Worm (Caenorhabditis elegans) whole organism, young adult: ENCODE measurements around the gene Y81B9A.2.
A peak's percentile ranks its signal among the peaks of the same experiment; 100 is the strongest.

ENCODE experiments used
- B0035.1 ChIP-seq: sonication (generic microtip); optimal IDR thresholded peaks from 2 replicates; lab custom pipeline; 2016; ENCODE audit warnings: missing genetic modification characterization, mild to moderate bottlenecking, missing compliant biosample characterization, missing genotype, missing genetic modification reagents
- C06A6.2 ChIP-seq: fragments of 200-800 bp; sonication (Bioruptor generic); conservative IDR thresholded peaks from 2 replicates; pipeline ENCODE4 v1.3.6; 2022; ENCODE audit warnings: missing genetic modification characterization, missing compliant biosample characterization
- D2030.7 ChIP-seq: fragments of 200-800 bp; sonication (Bioruptor generic); IDR thresholded peaks from 2 replicates; pipeline ENCODE4 v1.3.6; 2022; ENCODE audit warnings: missing genetic modification reagents, missing genetic modification characterization, missing compliant biosample characterization
- F10E7.11 ChIP-seq: sonication (generic microtip); optimal IDR thresholded peaks from 2 replicates; lab custom pipeline; 2017; ENCODE audit warnings: mild to moderate bottlenecking, missing genetic modification characterization, moderate library complexity, missing compliant biosample characterization
- F33H1.4 ChIP-seq: fragments of 200-800 bp; sonication (Bioruptor generic); IDR thresholded peaks from 2 replicates; pipeline ENCODE4 v1.3.6; 2022; ENCODE audit warnings: missing genetic modification reagents, missing genetic modification characterization, missing compliant biosample characterization
- F39B2.1 ChIP-seq: fragments of 200-800 bp; sonication (Bioruptor generic); IDR thresholded peaks from 2 replicates; pipeline ENCODE4 v1.3.6; 2022; ENCODE audit warnings: missing genetic modification reagents, missing genetic modification characterization, missing compliant biosample characterization
- F52B5.7 ChIP-seq: sonication (generic microtip); optimal IDR thresholded peaks from 2 replicates; lab custom pipeline; 2016; ENCODE audit warnings: mild to moderate bottlenecking, missing genetic modification characterization, missing compliant biosample characterization
- F57C9.4 ChIP-seq: sonication (generic microtip); optimal IDR thresholded peaks from 2 replicates; lab custom pipeline; 2017; ENCODE audit warnings: mild to moderate bottlenecking, missing genetic modification characterization, missing compliant biosample characterization
- K12H6.12 ChIP-seq: fragments of 200-800 bp; sonication (Bioruptor generic); optimal IDR thresholded peaks from 2 replicates; lab custom pipeline; 2018; ENCODE audit warnings: mild to moderate bottlenecking, missing genetic modification characterization, missing compliant biosample characterization
- T07F8.4 ChIP-seq: sonication (generic microtip); optimal IDR thresholded peaks from 2 replicates; lab custom pipeline; 2016; ENCODE audit warnings: mild to moderate bottlenecking, missing genetic modification characterization, moderate library complexity, missing compliant biosample characterization
- Y53F4B.3 ChIP-seq: fragments of 200-800 bp; sonication (Bioruptor generic); IDR thresholded peaks from 2 replicates; pipeline ENCODE4 v1.3.6; 2022; ENCODE audit warnings: missing genetic modification reagents, missing genetic modification characterization, missing compliant biosample characterization
- aptf-2 ChIP-seq: fragments of 200-800 bp; sonication (Bioruptor generic); conservative IDR thresholded peaks from 2 replicates; pipeline ENCODE4 v1.3.6; 2022; ENCODE audit warnings: missing genetic modification reagents, missing genetic modification characterization, missing compliant biosample characterization
- atf-7 ChIP-seq: sonication (generic microtip); optimal IDR thresholded peaks from 2 replicates; lab custom pipeline; 2017; ENCODE audit warnings: mild to moderate bottlenecking, missing genetic modification characterization, missing compliant biosample characterization
- attf-5 ChIP-seq: fragments of 200-800 bp; sonication (Bioruptor generic); optimal IDR thresholded peaks from 2 replicates; lab custom pipeline; 2018; ENCODE audit warnings: mild to moderate bottlenecking, missing genetic modification characterization, missing compliant biosample characterization
- ccch-3 ChIP-seq: fragments of 200-800 bp; sonication (Bioruptor generic); optimal IDR thresholded peaks from 2 replicates; lab custom pipeline; 2018; ENCODE audit warnings: mild to moderate bottlenecking, missing genetic modification characterization, missing compliant biosample characterization
- cebp-1 ChIP-seq, 2 experiments: fragments of 200-800 bp in 1 of 2; sonication (Bioruptor generic) in 1 of 2; sonication (generic microtip) in 1 of 2; IDR thresholded peaks in 1 of 2; optimal IDR thresholded peaks in 1 of 2; 2 replicates each; pipeline versions ENCODE4 v1.3.6 to Lab custom; 2017 to 2022; ENCODE audit warnings: missing compliant biosample characterization in 2 of 2, missing genetic modification characterization in 2 of 2, mild to moderate bottlenecking in 1 of 2, missing genetic modification reagents in 1 of 2, moderate library complexity in 1 of 2
- chd-7 ChIP-seq: sonication (generic microtip); optimal IDR thresholded peaks from 2 replicates; lab custom pipeline; 2016; ENCODE audit warnings: mild to moderate bottlenecking, missing genetic modification characterization, moderate library complexity, missing compliant biosample characterization
- dpff-1 ChIP-seq: sonication (generic microtip); optimal IDR thresholded peaks from 2 replicates; lab custom pipeline; 2017; ENCODE audit warnings: mild to moderate bottlenecking, missing genetic modification characterization, missing compliant biosample characterization
- egl-18 ChIP-seq: fragments of 200-800 bp; sonication (Bioruptor generic); IDR thresholded peaks from 2 replicates; pipeline ENCODE4 v1.3.6; 2022; ENCODE audit warnings: missing genetic modification reagents, missing genetic modification characterization, missing compliant biosample characterization
- hmg-1.2 ChIP-seq: fragments of 200-800 bp; sonication (Bioruptor generic); IDR thresholded peaks from 2 replicates; pipeline ENCODE4 v1.3.6; 2022; ENCODE audit warnings: missing genetic modification reagents, missing genetic modification characterization, missing compliant biosample characterization
- hmg-20 ChIP-seq: fragments of 200-800 bp; sonication (Bioruptor generic); IDR thresholded peaks from 2 replicates; pipeline ENCODE4 v1.3.6; 2022; ENCODE audit warnings: missing genetic modification reagents, missing genetic modification characterization, missing compliant biosample characterization
- lag-1 ChIP-seq: fragments of 200-800 bp; sonication (Bioruptor generic); IDR thresholded peaks from 2 replicates; pipeline ENCODE4 v1.3.6; 2022; ENCODE audit warnings: missing genetic modification reagents, missing genetic modification characterization, missing compliant biosample characterization
- let-607 ChIP-seq, 2 experiments: fragments of 200-800 bp in 1 of 2; sonication (Bioruptor generic) in 1 of 2; sonication (generic microtip) in 1 of 2; optimal IDR thresholded peaks; 2 replicates each; lab custom pipeline; 2016 to 2018; ENCODE audit warnings: mild to moderate bottlenecking in 2 of 2, missing compliant biosample characterization in 2 of 2, missing genetic modification characterization in 2 of 2, moderate library complexity in 2 of 2, missing genotype in 1 of 2
- lin-40 ChIP-seq: sonication (generic microtip); optimal IDR thresholded peaks from 2 replicates; lab custom pipeline; 2016; ENCODE audit warnings: missing genetic modification characterization, mild to moderate bottlenecking, missing compliant biosample characterization, missing genotype, missing genetic modification reagents
- lin-54 ChIP-seq: fragments of 200-800 bp; sonication (Bioruptor generic); optimal IDR thresholded peaks from 2 replicates; lab custom pipeline; 2018; ENCODE audit warnings: mild to moderate bottlenecking, missing genetic modification characterization, missing compliant biosample characterization
- madf-3 ChIP-seq: fragments of 200-800 bp; sonication (Bioruptor generic); IDR thresholded peaks from 2 replicates; pipeline ENCODE4 v1.3.6; 2022; ENCODE audit warnings: missing genetic modification reagents, missing genetic modification characterization, missing compliant biosample characterization
- madf-8 ChIP-seq: fragments of 200-800 bp; sonication (Bioruptor generic); conservative IDR thresholded peaks from 2 replicates; pipeline ENCODE4 v1.3.6; 2022; ENCODE audit warnings: missing genetic modification reagents, missing genetic modification characterization, missing compliant biosample characterization
- mel-28 ChIP-seq: sonication (generic microtip); optimal IDR thresholded peaks from 2 replicates; lab custom pipeline; 2016; ENCODE audit warnings: borderline replicate concordance, mild to moderate bottlenecking, missing genetic modification characterization, missing compliant biosample characterization
- mxl-1 ChIP-seq: sonication (generic microtip); optimal IDR thresholded peaks from 2 replicates; lab custom pipeline; 2016; ENCODE audit warnings: missing genetic modification characterization, missing compliant biosample characterization
- nfyb-1 ChIP-seq: fragments of 200-800 bp; sonication (Bioruptor generic); IDR thresholded peaks from 2 replicates; pipeline ENCODE4 v1.3.6; 2022; ENCODE audit warnings: missing genetic modification reagents, missing genetic modification characterization, missing compliant biosample characterization
- nhr-120 ChIP-seq: fragments of 200-800 bp; sonication (Bioruptor generic); IDR thresholded peaks from 2 replicates; pipeline ENCODE4 v1.3.6; 2022; ENCODE audit warnings: missing genetic modification characterization, missing compliant biosample characterization
- nhr-27 ChIP-seq: fragments of 200-800 bp; sonication (Bioruptor generic); optimal IDR thresholded peaks from 2 replicates; lab custom pipeline; 2018; ENCODE audit warnings: mild to moderate bottlenecking, missing genetic modification characterization, moderate library complexity, missing compliant biosample characterization
- nhr-80 ChIP-seq: sonication (generic microtip); optimal IDR thresholded peaks from 2 replicates; lab custom pipeline; 2016; ENCODE audit warnings: missing genetic modification characterization, missing compliant biosample characterization
- pbrm-1 ChIP-seq: fragments of 200-800 bp; sonication (Bioruptor generic); IDR thresholded peaks from 2 replicates; pipeline ENCODE4 v1.3.6; 2022; ENCODE audit warnings: missing genetic modification reagents, missing genetic modification characterization, missing compliant biosample characterization
- pha-4 ChIP-seq: fragments of 150-350 bp; sonication (generic microtip); optimal IDR thresholded peaks from 2 replicates; lab custom pipeline; 2014; ENCODE audit warnings: missing biosample characterization, missing genetic modification reagents, missing genetic modification characterization
- rcor-1 ChIP-seq: fragments of 200-800 bp; sonication (Bioruptor generic); IDR thresholded peaks from 2 replicates; pipeline ENCODE4 v1.3.6; 2022; ENCODE audit warnings: missing genetic modification reagents, missing genetic modification characterization, missing compliant biosample characterization
- rec-8 ChIP-seq, 2 experiments: sonication (generic microtip); optimal IDR thresholded peaks; 2 replicates each; lab custom pipeline; 2016; ENCODE audit warnings: mild to moderate bottlenecking in 2 of 2, missing genetic modification characterization in 2 of 2, missing genetic modification reagents in 2 of 2, missing genotype in 2 of 2, missing biosample characterization in 1 of 2, missing compliant biosample characterization in 1 of 2, moderate library complexity in 1 of 2
- rpc-1 ChIP-seq, 2 experiments: fragments of 150-350 bp in 1 of 2; sonication (generic microtip) in 1 of 2; optimal IDR thresholded peaks; 2 replicates each; lab custom pipeline; 2014 to 2018; ENCODE audit warnings: missing biosample characterization in 1 of 2, missing genetic modification characterization in 1 of 2, missing genetic modification reagents in 1 of 2, missing genotype in 1 of 2
- sdz-38 ChIP-seq: sonication (generic microtip); optimal IDR thresholded peaks from 2 replicates; lab custom pipeline; 2016; ENCODE audit warnings: missing genotype, missing genetic modification characterization, missing compliant biosample characterization
- snpc-1.1 ChIP-seq: sonication (generic microtip); optimal IDR thresholded peaks from 2 replicates; lab custom pipeline; 2017; ENCODE audit warnings: missing genetic modification characterization, mild to moderate bottlenecking, missing compliant biosample characterization, antibody characterized with exemption, moderate library complexity, missing genotype, missing genetic modification reagents; ENCODE audit not compliant: insufficient read depth
- snpc-3.4 ChIP-seq: sonication (generic microtip); optimal IDR thresholded peaks from 2 replicates; lab custom pipeline; 2017; ENCODE audit warnings: missing genetic modification characterization, mild to moderate bottlenecking, missing compliant biosample characterization, antibody characterized with exemption, moderate library complexity, missing genotype, missing genetic modification reagents
- somi-1 ChIP-seq: fragments of 200-800 bp; sonication (Bioruptor generic); optimal IDR thresholded peaks from 2 replicates; lab custom pipeline; 2018; ENCODE audit warnings: mild to moderate bottlenecking, missing genetic modification characterization, missing compliant biosample characterization
- unc-130 ChIP-seq: sonication (generic microtip); optimal IDR thresholded peaks from 2 replicates; lab custom pipeline; 2016; ENCODE audit warnings: missing genetic modification reagents, missing genetic modification characterization, missing compliant biosample characterization
- zfh-2 ChIP-seq: fragments of 200-800 bp; sonication (Bioruptor generic); conservative IDR thresholded peaks from 2 replicates; pipeline ENCODE4 v1.3.6; 2022; ENCODE audit warnings: missing genetic modification reagents, missing genetic modification characterization, missing compliant biosample characterization
- zim-3 ChIP-seq: sonication (generic microtip); optimal IDR thresholded peaks from 2 replicates; lab custom pipeline; 2017; ENCODE audit warnings: mild to moderate bottlenecking, missing genetic modification characterization, moderate library complexity, missing compliant biosample characterization
- ztf-26 ChIP-seq: sonication (generic microtip); optimal IDR thresholded peaks from 2 replicates; lab custom pipeline; 2017; ENCODE audit warnings: missing genetic modification characterization, missing compliant biosample characterization

Y81B9A.2 gene

ce11 chrX:9146953-9147352, 37.0 kb upstream of the Y81B9A.2 start:
- TF ChIP-seq lin-40 (tag; lab: Kevin White, UChicago), result peak; percentile 64
- peak; percentile 70 for TF ChIP-seq ztf-26
- no peak for TF ChIP-seq mxl-1
- TF ChIP-seq somi-1 (GFP tag; lab: Kevin White, UChicago), result peak; percentile 61
- peak; percentile 15 for TF ChIP-seq chd-7 (tag; lab: Kevin White, UChicago)

ce11 chrX:9150269-9150744, 33.6 kb upstream of the Y81B9A.2 start, which contains the start of gene tmbi-4:
tmbi-4 (plus strand) TSS chrX:9150694.
- no peak for TF ChIP-seq T07F8.4 (tag; lab: Kevin White, UChicago)
- peak in 1 of 2 experiments; percentile 57 for TF ChIP-seq let-607 (tag; optimal IDR thresholded peaks at IDR 0.05; lab: Kevin White, UChicago)
- no peak for TF ChIP-seq B0035.1 (tag; lab: Kevin White, UChicago)
- TF ChIP-seq dpff-1 (tag; lab: Kevin White, UChicago), result no peak
- no peak for TF ChIP-seq snpc-3.4 (tag; lab: Kevin White, UChicago)
- TF ChIP-seq lag-1 (GFP tag; lab: Robert Waterston, UW), result no peak
- TF ChIP-seq egl-18 (GFP tag; lab: Robert Waterston, UW), result no peak
- TF ChIP-seq madf-8 (GFP tag; lab: Robert Waterston, UW), result no peak
- no peak for TF ChIP-seq F10E7.11 (tag; lab: Kevin White, UChicago)
- TF ChIP-seq pha-4 (tag; lab: Kevin White, UChicago), result no peak
- no peak for TF ChIP-seq rpc-1 (optimal IDR thresholded peaks at IDR 0.05; lab: Kevin White, UChicago)
- TF ChIP-seq rpc-1 (tag; optimal IDR thresholded peaks at IDR 0.05; lab: Kevin White, UChicago), result no peak
- no peak for TF ChIP-seq F39B2.1 (GFP tag; lab: Robert Waterston, UW)
- no peak for TF ChIP-seq chd-7 (tag; lab: Kevin White, UChicago)
- TF ChIP-seq rec-8 (tag; optimal IDR thresholded peaks at IDR 0.05; lab: Kevin White, UChicago), result no peak
- TF ChIP-seq attf-5 (GFP tag; lab: Kevin White, UChicago), result peak; percentile 33
- peak; percentile 56 for TF ChIP-seq nhr-80 (tag; lab: Kevin White, UChicago)
- TF ChIP-seq K12H6.12, result peak; percentile 8
- TF ChIP-seq mel-28 (tag; lab: Kevin White, UChicago), result no peak
- no peak for TF ChIP-seq madf-3
- no peak for TF ChIP-seq zfh-2 (GFP tag; lab: Robert Waterston, UW)
- TF ChIP-seq sdz-38 (tag; lab: Kevin White, UChicago), result no peak
- no peak for TF ChIP-seq cebp-1 (GFP tag; IDR thresholded peaks at IDR 0.05; lab: Robert Waterston, UW)
- TF ChIP-seq cebp-1 (tag; optimal IDR thresholded peaks at IDR 0.05; lab: Kevin White, UChicago), result peak; percentile 52
- no peak for TF ChIP-seq nhr-27
- no peak for TF ChIP-seq Y53F4B.3 (GFP tag; lab: Robert Waterston, UW)
- no peak for TF ChIP-seq atf-7
- no peak for TF ChIP-seq nhr-120 (GFP tag; lab: Robert Waterston, UW)
- TF ChIP-seq hmg-20 (GFP tag; lab: Robert Waterston, UW), result no peak
- TF ChIP-seq F33H1.4, result no peak
- no peak for TF ChIP-seq zim-3 (tag; lab: Kevin White, UChicago)
- no peak for TF ChIP-seq nfyb-1
- TF ChIP-seq pbrm-1 (GFP tag; lab: Robert Waterston, UW), result no peak
- TF ChIP-seq mxl-1, result no peak
- no peak for TF ChIP-seq aptf-2
- TF ChIP-seq rcor-1, result no peak
- TF ChIP-seq lin-54 (GFP tag; lab: Kevin White, UChicago), result no peak
- TF ChIP-seq F57C9.4, result no peak
- no peak for TF ChIP-seq ccch-3
- no peak for TF ChIP-seq D2030.7 (GFP tag; lab: Robert Waterston, UW)
- no peak for TF ChIP-seq C06A6.2 (GFP tag; lab: Robert Waterston, UW)
- TF ChIP-seq unc-130 (GFP tag; lab: Kevin White, UChicago), result no peak
- no peak for TF ChIP-seq snpc-1.1 (tag; lab: Kevin White, UChicago)
- peak; percentile 83 for TF ChIP-seq hmg-1.2 (GFP tag; lab: Robert Waterston, UW)
- no peak for TF ChIP-seq F52B5.7 (tag; lab: Kevin White, UChicago)
